Worm (Caenorhabditis elegans): Measurements from ENCODE around the gene F31B12.4.

DNA sequence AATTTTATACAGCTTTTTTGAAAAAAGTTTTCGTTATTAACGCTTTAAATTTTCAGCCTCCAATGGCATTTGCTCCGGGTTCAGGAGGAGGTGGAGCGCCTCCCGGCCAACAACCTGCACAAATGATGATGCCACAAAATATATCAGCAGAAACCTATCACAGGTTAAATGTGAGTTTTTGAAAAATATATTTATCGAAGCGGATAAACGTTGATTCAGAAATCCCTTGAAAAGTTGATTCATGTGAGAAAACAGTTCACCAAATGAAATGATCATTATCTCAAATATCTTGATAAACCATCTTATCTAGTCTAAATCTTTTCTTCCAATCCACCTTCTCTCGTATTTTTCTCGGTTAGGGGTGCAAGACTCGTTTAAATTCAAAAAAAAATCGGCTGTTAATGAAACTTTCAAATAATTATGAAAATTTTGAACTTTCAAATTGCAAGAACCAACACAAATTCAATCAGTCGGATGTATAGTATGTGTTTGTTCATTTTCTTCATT is 35.3 kb upstream of the F31B12.4 start, which contains the start of gene sma-9:
- TF ChIP-seq fos-1 (tag; optimal IDR thresholded peaks at IDR 0.05) (no peak), aly-2 (tag; optimal IDR thresholded peaks at IDR 0.05) (no peak), elt-2 (tag; optimal IDR thresholded peaks at IDR 0.05) (no peak), tbx-2 (tag; optimal IDR thresholded peaks at IDR 0.05) (no peak)

All from whole organism, L1 larva.